Worm (Caenorhabditis elegans) whole organism, L4/young adult: Measurements from ENCODE around the gene mma-1.

ENCODE experiments used
- W03F9.2 ChIP-seq: fragments of 150-350 bp; optimal IDR thresholded peaks from 2 replicates; lab custom pipeline; 2014; ENCODE audit warnings: missing biosample characterization, missing genetic modification characterization
- dao-5 ChIP-seq: sonication (generic microtip); optimal IDR thresholded peaks from 2 replicates; lab custom pipeline; 2016; ENCODE audit warnings: missing genotype, missing genetic modification characterization, moderate library complexity, missing compliant biosample characterization
- him-1 ChIP-seq: sonication (generic microtip); optimal IDR thresholded peaks from 2 replicates; lab custom pipeline; 2016; ENCODE audit warnings: missing genotype, missing genetic modification reagents, missing genetic modification characterization, missing compliant biosample characterization

DNA sequence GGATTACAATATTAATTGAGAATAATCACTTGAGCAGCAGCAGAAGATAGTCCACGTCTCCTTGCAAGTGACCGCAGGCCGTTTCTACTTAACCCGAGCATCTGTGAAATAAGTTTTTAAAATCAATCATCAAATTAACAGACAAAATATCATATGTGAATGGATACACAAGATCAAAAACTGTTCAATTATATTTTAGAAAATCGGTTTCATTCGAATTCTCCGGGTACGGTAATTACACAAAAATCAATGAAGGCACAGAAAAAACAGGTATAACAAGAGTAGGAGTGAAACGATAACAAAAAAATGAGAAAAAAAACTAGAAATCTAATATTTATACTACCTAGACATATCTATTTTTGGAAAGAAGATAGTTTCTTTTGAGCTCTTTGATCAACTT lies at the start of gene mma-1:
- TF ChIP-seq dao-5 (tag; lab: Kevin White, UChicago) (no peak), W03F9.2 (tag; lab: Kevin White, UChicago) (no peak), him-1 (no peak)
